Worm (Caenorhabditis elegans) whole organism, mixed stage, embryonic: ENCODE results near the gene F33H1.4.
A peak's percentile ranks its signal among the peaks of the same experiment; 100 is the strongest.

Source experiments
- sem-2 ChIP-seq: fragments of 200-800 bp; sonication (Bioruptor generic); optimal IDR thresholded peaks from 2 replicates; lab custom pipeline; 2018; ENCODE audit warnings: mild to moderate bottlenecking, missing genetic modification characterization, missing compliant biosample characterization
- snpc-4 ChIP-seq: fragments of 150-350 bp; optimal IDR thresholded peaks from 2 replicates; lab custom pipeline; 2014; ENCODE audit warnings: missing biosample characterization, missing genetic modification characterization
- unc-62 ChIP-seq: fragments of 150-350 bp; optimal IDR thresholded peaks from 2 replicates; lab custom pipeline; 2014; ENCODE audit warnings: missing biosample characterization, missing genetic modification reagents, missing genetic modification characterization

DNA sequence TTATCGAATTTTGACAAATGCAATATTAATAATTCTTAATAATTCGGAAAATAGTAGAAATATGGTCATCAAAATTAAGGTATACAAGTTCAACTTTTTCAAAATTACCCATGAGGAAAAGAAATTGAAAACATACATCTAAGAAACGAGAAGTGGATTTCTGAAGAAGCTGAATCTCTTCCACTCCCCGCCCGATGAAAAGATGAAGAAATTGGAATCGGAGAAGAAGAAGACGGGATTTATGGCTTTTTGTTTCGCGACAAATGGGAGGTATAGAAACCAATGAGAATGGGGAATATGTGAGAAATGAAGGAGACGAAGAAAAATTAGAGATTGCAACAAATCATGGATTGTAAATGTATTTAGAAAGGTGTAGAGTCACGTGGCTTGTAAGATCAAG is 28.6 kb downstream of the F33H1.4 start:
- TF ChIP-seq sem-2 (no peak), snpc-4 (tag; lab: Kevin White, UChicago) (no peak), unc-62 (GFP tag; lab: Kevin White, UChicago) (peak; percentile 28)
